Fruit fly (Drosophila melanogaster) whole organism, embryonic: ENCODE measurements around the gene Usp8.
A peak's percentile ranks its signal among the peaks of the same experiment; 100 is the strongest.

ENCODE experiments used
- Bteb2 ChIP-seq: fragments of 200-800 bp; sonication (Bioruptor generic); optimal IDR thresholded peaks from 2 replicates; lab custom pipeline; 2016; ENCODE audit warnings: missing biosample characterization, missing genetic modification characterization
- CG10431 ChIP-seq: fragments of 200-800 bp; sonication (Bioruptor generic); optimal IDR thresholded peaks from 3 replicates; lab custom pipeline; 2018; ENCODE audit warnings: missing biosample characterization, mild to moderate bottlenecking, missing genetic modification characterization
- CG11247 ChIP-seq: fragments of 200-800 bp; sonication (Bioruptor generic); IDR thresholded peaks from 2 replicates; pipeline ENCODE4 v1.3.6; 2022; ENCODE audit warnings: missing biosample characterization, missing genetic modification characterization
- CG14014 ChIP-seq: fragments of 200-800 bp; sonication (Bioruptor generic); IDR thresholded peaks from 2 replicates; pipeline ENCODE4 v1.3.6; 2022; ENCODE audit warnings: missing biosample characterization, missing genetic modification characterization
- Doc3 ChIP-seq: fragments of 200-800 bp; sonication (Bioruptor generic); IDR thresholded peaks from 3 replicates; pipeline ENCODE4 v1.3.6; 2022; ENCODE audit warnings: missing biosample characterization, missing genetic modification characterization; ENCODE audit not compliant: partially characterized antibody
- H15 ChIP-seq: fragments of 200-800 bp; sonication (Bioruptor generic); IDR thresholded peaks from 3 replicates; pipeline ENCODE4 v1.3.6; 2022; ENCODE audit warnings: missing biosample characterization, missing genetic modification characterization
- gro ChIP-seq: fragments of 200-800 bp; sonication (Bioruptor generic); optimal IDR thresholded peaks from 2 replicates; lab custom pipeline; 2016; ENCODE audit warnings: missing biosample characterization, missing genetic modification characterization
- nom ChIP-seq: fragments of 200-800 bp; sonication (Bioruptor generic); optimal IDR thresholded peaks from 2 replicates; lab custom pipeline; 2017; ENCODE audit warnings: missing biosample characterization, missing genetic modification characterization, mild to moderate bottlenecking, moderate library complexity, missing genetic modification reagents

dm6 chr3R:21130050-21130449 lies 4.0 kb upstream of the Usp8 start, which contains the start of gene Ice2:
- TF ChIP-seq CG11247 (GFP tag; lab: Robert Waterston, UW) (no peak), Bteb2 (GFP tag; lab: Kevin White, UChicago) (no peak), gro (GFP tag; lab: Kevin White, UChicago) (no peak), nom (GFP tag; lab: Kevin White, UChicago) (no peak), H15 (GFP tag; lab: Robert Waterston, UW) (no peak), CG14014 (peak; percentile 33; the same call in 1 of the 2 replicates), Doc3 (no peak), CG10431 (GFP tag; lab: Kevin White, UChicago) (no peak)
